Worm (Caenorhabditis elegans): ENCODE results near the gene ZK938.3.

ZK938.3 gene

ce11 chrII:9850945-9851344 lies 17.2 kb upstream of the ZK938.3 start, which contains the start of gene ZK938.10:
Gene ZK938.10, minus strand, starts transcription at chrII:9851045.
- TF ChIP-seq W03F9.2 (tag; optimal IDR thresholded peaks at IDR 0.05) (no peak), him-1 (tag; optimal IDR thresholded peaks at IDR 0.05) (no peak), dao-5 (tag; optimal IDR thresholded peaks at IDR 0.05) (no peak)

- TF ChIP-seq W03F9.2 (tag; optimal IDR thresholded peaks at IDR 0.05) (no peak), him-1 (tag; optimal IDR thresholded peaks at IDR 0.05) (no peak), dao-5 (tag; optimal IDR thresholded peaks at IDR 0.05) (no peak)
Observed at ce11 chrII:9849497-9849896, 15.7 kb upstream of the ZK938.3 start, which contains the start of gene old-2. Gene old-2, minus strand, starts transcription at chrII:9849597.

DNA sequence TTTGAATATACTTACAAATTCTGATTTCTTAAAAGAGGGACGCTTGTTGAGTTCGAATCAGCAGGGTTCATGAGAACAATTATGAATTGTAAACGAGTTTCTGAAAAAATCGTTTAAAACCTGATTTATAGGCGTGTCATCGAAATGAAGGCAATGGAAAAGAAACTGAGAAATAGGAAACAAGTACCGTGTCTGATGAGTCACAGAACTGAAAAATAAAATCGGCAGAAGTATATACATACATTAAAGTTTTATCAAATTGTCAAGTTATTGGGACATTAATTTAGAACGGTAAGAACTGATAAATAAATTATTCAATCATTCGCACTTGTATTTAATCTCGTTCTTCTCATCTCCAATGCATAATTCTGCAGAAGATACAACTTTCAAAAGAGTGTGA lies 11.5 kb upstream of the ZK938.3 start, which contains the start of gene chil-9:
chil-9 (minus strand) TSS at position 101 of the 400 bp plus-strand sequence.
- no peak for TF ChIP-seq him-1 (tag; optimal IDR thresholded peaks at IDR 0.05)
- no peak for TF ChIP-seq dao-5 (tag; optimal IDR thresholded peaks at IDR 0.05)
- no peak for TF ChIP-seq W03F9.2 (tag; optimal IDR thresholded peaks at IDR 0.05)

DNA sequence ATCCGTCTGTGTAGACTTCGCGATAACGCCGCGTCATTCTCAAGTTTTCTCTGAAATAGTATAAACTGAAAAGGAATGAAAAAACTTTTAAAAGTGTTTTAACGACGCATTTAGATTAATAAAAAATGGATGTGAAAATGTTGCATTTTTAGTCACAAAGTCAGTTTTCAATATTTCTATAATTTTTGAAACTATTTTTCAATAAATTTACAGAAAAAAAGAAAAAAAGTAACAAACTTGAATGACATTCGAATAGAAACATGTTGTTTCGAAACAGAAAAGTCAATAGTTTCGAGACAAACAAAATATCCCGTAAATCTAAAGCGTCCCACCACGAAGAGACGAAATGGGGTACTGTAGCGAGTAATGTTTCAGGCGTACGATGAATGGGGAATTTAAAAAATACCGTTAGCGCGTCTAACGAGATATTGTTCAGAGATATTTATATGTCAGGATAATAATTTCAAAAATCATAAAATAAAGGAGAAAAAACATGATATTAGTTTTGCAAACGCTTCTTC lies 8.3 kb upstream of the ZK938.3 start, which contains the start of gene rnh-1.2:
rnh-1.2 (minus strand) TSS at position 51 of the 521 bp plus-strand sequence.
- TF ChIP-seq W03F9.2 (tag; optimal IDR thresholded peaks at IDR 0.05) (no peak), dao-5 (tag; optimal IDR thresholded peaks at IDR 0.05) (no peak), him-1 (tag; optimal IDR thresholded peaks at IDR 0.05) (no peak)

DNA sequence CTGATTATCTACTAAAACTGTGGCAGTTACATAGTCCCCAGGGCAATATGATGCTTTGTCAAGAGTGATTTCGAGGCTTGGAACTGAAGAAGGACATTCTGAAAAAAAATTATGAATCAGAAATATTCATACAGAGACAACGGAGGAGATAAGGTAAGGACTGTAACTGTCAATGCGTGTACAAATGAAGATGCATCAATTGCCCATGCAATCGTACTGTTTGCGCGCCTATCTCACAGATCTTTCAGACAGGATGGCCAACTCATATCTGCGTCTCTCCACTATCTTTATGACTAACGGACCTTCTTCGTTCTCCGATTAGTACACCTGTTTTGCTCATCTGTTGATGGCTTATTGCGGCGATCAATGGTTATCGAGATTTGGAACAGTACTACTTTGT lies 6.6 kb upstream of the ZK938.3 start, which contains the start of gene ZK938.11:
ZK938.11 (minus strand) TSS at position 101 of the 400 bp plus-strand sequence.
- TF ChIP-seq him-1 (tag; optimal IDR thresholded peaks at IDR 0.05) (no peak), dao-5 (tag; optimal IDR thresholded peaks at IDR 0.05) (no peak), W03F9.2 (tag; optimal IDR thresholded peaks at IDR 0.05) (no peak)

DNA sequence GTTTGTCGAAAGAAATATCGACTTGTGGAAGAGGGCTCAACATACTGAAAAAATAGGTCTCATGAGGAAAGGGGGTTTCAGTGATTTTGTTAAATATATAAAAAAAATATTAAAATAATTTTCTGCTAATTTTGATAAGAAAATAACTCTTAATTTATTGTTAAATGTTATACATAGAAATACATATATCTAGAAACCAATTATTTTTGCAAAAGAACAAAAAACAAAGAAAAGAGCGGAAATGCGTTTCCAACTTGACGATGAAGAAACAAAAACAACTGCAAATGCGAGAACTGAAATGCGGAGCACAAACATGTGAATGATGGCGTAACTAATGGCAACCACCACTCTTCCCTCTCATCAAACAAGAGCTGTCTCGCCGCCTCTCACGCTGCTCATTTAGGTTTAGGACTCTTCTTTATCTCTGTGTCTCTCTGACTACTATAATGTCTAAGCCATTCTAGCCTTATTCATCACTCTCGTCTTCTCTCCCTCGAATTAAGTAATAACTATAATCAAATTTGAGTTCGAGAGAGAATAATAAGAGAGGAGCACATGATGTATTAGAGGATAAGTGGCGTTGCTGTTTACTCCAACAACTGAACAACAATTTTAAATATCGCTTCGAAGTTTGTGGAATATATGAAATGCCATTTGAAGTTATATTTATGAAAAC lies 4.6 kb upstream of the ZK938.3 start, which contains the start of gene arrd-4:
arrd-4 (minus strand) TSS at position 51 of the 676 bp plus-strand sequence.
- TF ChIP-seq dao-5 (tag; optimal IDR thresholded peaks at IDR 0.05) (no peak), W03F9.2 (tag; optimal IDR thresholded peaks at IDR 0.05) (no peak), him-1 (tag; optimal IDR thresholded peaks at IDR 0.05) (no peak)

DNA sequence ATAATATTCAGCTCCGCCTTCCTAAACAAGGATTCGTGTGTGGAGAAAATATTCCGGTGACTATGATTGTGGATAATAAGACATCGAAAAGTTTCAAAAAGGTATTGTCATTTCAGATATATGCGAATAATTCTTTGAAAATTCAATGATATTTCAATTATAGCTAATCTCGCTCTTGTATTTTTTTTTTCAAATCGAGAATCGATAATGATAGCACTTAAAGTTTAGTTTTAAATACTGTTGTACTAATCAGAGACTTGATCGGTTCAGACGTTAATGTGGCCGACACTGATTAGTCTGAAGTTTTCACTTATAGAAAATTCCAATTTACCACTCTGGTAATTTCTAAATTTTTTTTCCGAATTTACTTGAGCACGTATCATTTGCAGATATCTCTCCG lies 2.2 kb upstream of the ZK938.3 start:
- TF ChIP-seq dao-5 (tag; optimal IDR thresholded peaks at IDR 0.05), result no peak
- no peak for TF ChIP-seq W03F9.2 (tag; optimal IDR thresholded peaks at IDR 0.05)
- TF ChIP-seq him-1 (tag; optimal IDR thresholded peaks at IDR 0.05), result no peak

DNA sequence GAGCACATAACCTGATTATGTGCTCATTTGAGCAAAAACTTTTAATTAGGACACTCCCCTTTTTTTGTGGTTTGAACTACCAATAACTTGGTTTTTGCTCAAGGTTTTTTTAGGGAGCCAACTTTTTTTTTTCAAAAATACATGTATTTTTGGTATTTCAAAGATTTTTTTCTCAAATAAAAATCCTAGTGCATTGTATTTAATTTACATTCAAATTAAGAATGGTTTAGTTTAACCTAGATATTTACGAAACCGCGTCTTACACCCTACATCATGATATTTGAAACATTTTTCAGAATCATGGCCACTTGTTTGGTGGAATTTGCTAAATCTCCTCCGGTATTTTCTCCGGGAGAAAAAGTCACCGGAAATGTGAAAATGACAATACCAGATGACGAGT lies 1.2 kb upstream of the ZK938.3 start, which contains the start of gene arrd-5:
arrd-5 (plus strand) TSS at position 301 of the 400 bp plus-strand sequence.
- TF ChIP-seq W03F9.2 (tag; optimal IDR thresholded peaks at IDR 0.05), result no peak
- TF ChIP-seq dao-5 (tag; optimal IDR thresholded peaks at IDR 0.05), result no peak
- no peak for TF ChIP-seq him-1 (tag; optimal IDR thresholded peaks at IDR 0.05)

ce11 chrII:9831033-9831432 lies 2.7 kb downstream of the ZK938.3 start, which contains the start of gene ZK938.12:
Gene ZK938.12, plus strand, starts transcription at chrII:9831333.
- TF ChIP-seq him-1 (tag; optimal IDR thresholded peaks at IDR 0.05) (no peak), dao-5 (tag; optimal IDR thresholded peaks at IDR 0.05) (no peak), W03F9.2 (tag; optimal IDR thresholded peaks at IDR 0.05) (no peak)

- TF ChIP-seq W03F9.2 (tag; optimal IDR thresholded peaks at IDR 0.05) (no peak), him-1 (tag; optimal IDR thresholded peaks at IDR 0.05) (no peak), dao-5 (tag; optimal IDR thresholded peaks at IDR 0.05) (no peak)
Observed at ce11 chrII:9829108-9829507, 4.6 kb downstream of the ZK938.3 start, which contains the start of gene ZK938.1. Gene ZK938.1, plus strand, starts transcription at chrII:9829408.

DNA sequence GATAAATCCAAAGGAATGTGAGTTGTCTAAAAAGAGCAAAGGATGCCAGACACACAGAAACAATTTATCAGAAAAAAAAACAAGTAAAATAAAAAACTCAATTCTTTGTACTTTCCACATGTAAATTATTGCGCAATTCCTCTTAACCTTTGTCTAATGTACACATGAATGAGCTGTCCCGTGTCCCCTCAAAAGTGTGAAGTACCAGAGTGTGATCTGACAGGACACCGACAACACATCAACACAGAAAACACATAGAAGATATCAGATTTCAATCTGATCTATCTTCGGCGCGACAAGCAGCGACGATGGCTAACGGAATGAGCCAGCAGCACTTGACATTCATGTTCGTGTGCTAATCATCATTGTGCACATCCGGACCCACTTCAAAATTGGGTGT lies 5.3 kb downstream of the ZK938.3 start:
- TF ChIP-seq W03F9.2 (tag; optimal IDR thresholded peaks at IDR 0.05), result no peak
- TF ChIP-seq him-1 (tag; optimal IDR thresholded peaks at IDR 0.05), result no peak
- TF ChIP-seq dao-5 (tag; optimal IDR thresholded peaks at IDR 0.05), result no peak

- TF ChIP-seq dao-5 (tag; optimal IDR thresholded peaks at IDR 0.05) (no peak), W03F9.2 (tag; optimal IDR thresholded peaks at IDR 0.05) (no peak), him-1 (tag; optimal IDR thresholded peaks at IDR 0.05) (no peak)
Observed at ce11 chrII:9827852-9828251, 5.9 kb downstream of the ZK938.3 start, which contains the start of gene eyg-1. Gene eyg-1, minus strand, starts transcription at chrII:9827952.

ce11 chrII:9826946-9827345 lies 6.8 kb downstream of the ZK938.3 start:
- TF ChIP-seq dao-5 (tag; optimal IDR thresholded peaks at IDR 0.05) (no peak), W03F9.2 (tag; optimal IDR thresholded peaks at IDR 0.05) (no peak), him-1 (tag; optimal IDR thresholded peaks at IDR 0.05) (no peak)

DNA sequence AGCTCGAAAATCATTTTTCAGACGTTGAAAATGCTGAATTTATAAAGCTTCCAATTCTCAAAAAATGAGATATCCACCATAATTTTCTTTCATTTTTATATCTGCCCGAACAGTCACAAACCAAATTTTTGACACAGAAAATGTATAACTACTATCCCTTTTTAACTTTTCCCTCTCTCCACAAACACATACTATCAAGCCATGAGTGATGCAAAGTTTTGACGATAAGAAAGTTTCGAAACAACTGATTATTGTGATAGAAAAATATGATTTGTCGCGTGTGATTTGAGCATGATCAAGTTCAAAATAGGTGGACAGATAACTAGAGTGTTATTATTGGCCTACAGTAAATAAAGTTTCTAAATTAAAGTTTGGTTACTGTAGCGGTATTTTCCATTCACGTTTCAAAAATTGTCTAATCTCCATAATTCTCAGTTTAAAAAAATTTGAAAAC lies 26.2 kb downstream of the ZK938.3 start, which contains the start of gene cyp-13A8:
cyp-13A8 (minus strand) TSS at position 51 of the 454 bp plus-strand sequence.
- TF ChIP-seq dao-5 (tag; optimal IDR thresholded peaks at IDR 0.05) (no peak), him-1 (tag; optimal IDR thresholded peaks at IDR 0.05) (no peak), W03F9.2 (tag; optimal IDR thresholded peaks at IDR 0.05) (no peak)
